Fruit fly (Drosophila melanogaster) whole organism, adult: ENCODE measurements around the gene CG14210.

ENCODE experiments used
- CG7101 ChIP-seq: fragments of 200-800 bp; sonication (Bioruptor generic); optimal IDR thresholded peaks from 2 replicates; lab custom pipeline; 2018; ENCODE audit warnings: missing biosample characterization, mild to moderate bottlenecking, missing genetic modification characterization, moderate library complexity
- Hr96 ChIP-seq: fragments of 200-800 bp; sonication (Bioruptor generic); optimal IDR thresholded peaks from 2 replicates; lab custom pipeline; 2016; ENCODE audit warnings: missing biosample characterization, missing genetic modification characterization
- bab1 ChIP-seq: fragments of 200-800 bp; sonication (Bioruptor generic); optimal IDR thresholded peaks from 3 replicates; lab custom pipeline; 2019; ENCODE audit warnings: missing biosample characterization, mild to moderate bottlenecking, missing genetic modification characterization, moderate library complexity
- cnc ChIP-seq, 2 experiments: fragments of >200 bp; optimal IDR thresholded peaks; 2 replicates each; lab custom pipeline; 2017
- ovo ChIP-seq: fragments of 200-800 bp; sonication (Bioruptor generic); optimal IDR thresholded peaks from 2 replicates; lab custom pipeline; 2016; ENCODE audit warnings: missing biosample characterization, missing genetic modification characterization
- tj ChIP-seq: fragments of 200-800 bp; sonication (Bioruptor generic); optimal IDR thresholded peaks from 3 replicates; lab custom pipeline; 2017; ENCODE audit warnings: missing biosample characterization, mild to moderate bottlenecking, missing genetic modification characterization, moderate library complexity
- toe ChIP-seq: fragments of 200-800 bp; sonication (Bioruptor generic); optimal IDR thresholded peaks from 2 replicates; lab custom pipeline; 2016; ENCODE audit warnings: missing biosample characterization, missing genetic modification characterization

- TF ChIP-seq ovo (GFP tag; lab: Kevin White, UChicago) = no peak
- TF ChIP-seq Hr96 (GFP tag; lab: Kevin White, UChicago) = no peak
- no peak for TF ChIP-seq bab1 (GFP tag; lab: Kevin White, UChicago)
- TF ChIP-seq toe (GFP tag; lab: Kevin White, UChicago) = no peak
- TF ChIP-seq CG7101 = no peak
- TF ChIP-seq cnc (optimal IDR thresholded peaks at IDR 0.05; lab: Kevin White, UChicago) = no peak
- TF ChIP-seq tj (GFP tag; lab: Kevin White, UChicago) = no peak
These were observed 25.4 kb upstream of the CG14210 start for dm6 chrX:19590579-19590978.
